Worm (Caenorhabditis elegans): ENCODE data around the gene T16G12.3.
A peak's percentile ranks its signal among the peaks of the same experiment; 100 is the strongest.

Gene T16G12.3

ce11 chrIII:10096525-10096972, 46.1 kb downstream of the T16G12.3 start:
- TF ChIP-seq arid-1 (GFP tag; conservative IDR thresholded peaks at IDR 0.05) = peak; percentile 65
- TF ChIP-seq mxl-2 (GFP tag; conservative IDR thresholded peaks at IDR 0.05) = 0 out of 2 replicates have a peak, but pooled peaks have one; percentile 4
- peak; percentile 38 for TF ChIP-seq lin-13 (GFP tag; optimal IDR thresholded peaks at IDR 0.05)
- peak; percentile 27 for TF ChIP-seq pqm-1 (tag; optimal IDR thresholded peaks at IDR 0.05)
- 0 out of 2 replicates have a peak, but pooled peaks have one; percentile 41 for TF ChIP-seq vab-7 (GFP tag; IDR thresholded peaks at IDR 0.05)
- no peak for TF ChIP-seq ZK337.2 (GFP tag; IDR thresholded peaks at IDR 0.05)
- TF ChIP-seq T26A8.4 (GFP tag; IDR thresholded peaks at IDR 0.05) = peak; percentile 91
- TF ChIP-seq aha-1 (tag) = peak; percentile 98
- TF ChIP-seq hmg-1.1 (GFP tag; IDR thresholded peaks at IDR 0.05) = peak; percentile 96
- peak; percentile 67 for TF ChIP-seq pha-4 (GFP tag; IDR thresholded peaks at IDR 0.05)
- peak; percentile 85 for TF ChIP-seq pha-4 (tag; optimal IDR thresholded peaks at IDR 0.05)
- no peak for TF ChIP-seq skn-1 (tag; optimal IDR thresholded peaks at IDR 0.05)
- no peak for TF ChIP-seq madf-9 (GFP tag; conservative IDR thresholded peaks at IDR 0.05)
- TF ChIP-seq daf-16 (GFP tag; optimal IDR thresholded peaks at IDR 0.05) = peak; percentile 56 to 69
- peak; percentile 72 for TF ChIP-seq daf-16 (tag; optimal IDR thresholded peaks at IDR 0.05)
- peak; percentile 89 for TF ChIP-seq dmd-6 (GFP tag; IDR thresholded peaks at IDR 0.05)
- peak; percentile 98 for TF ChIP-seq hlh-11 (tag; optimal IDR thresholded peaks at IDR 0.05)
- TF ChIP-seq rbr-2 (tag; optimal IDR thresholded peaks at IDR 0.05) = peak; percentile 89
- TF ChIP-seq tra-1 (GFP tag; IDR thresholded peaks at IDR 0.05) = peak; percentile 84
- TF ChIP-seq php-3 (GFP tag; IDR thresholded peaks at IDR 0.05) = peak; percentile 79
- peak; percentile 94 for TF ChIP-seq nhr-48 (tag; optimal IDR thresholded peaks at IDR 0.05)
- peak; percentile 80 for TF ChIP-seq egl-43 (GFP tag; IDR thresholded peaks at IDR 0.05)
- TF ChIP-seq mxl-3 (GFP tag; optimal IDR thresholded peaks at IDR 0.05) = peak; percentile 87
- TF ChIP-seq hif-1 (tag; optimal IDR thresholded peaks at IDR 0.05) = peak in 1 of 2 experiments; percentile 77
- peak; percentile 50; the same call in 1 of the 2 replicates for TF ChIP-seq saeg-2 (GFP tag; IDR thresholded peaks at IDR 0.05)
- peak; percentile 76 for TF ChIP-seq jun-1 (tag; optimal IDR thresholded peaks at IDR 0.05)
- peak; percentile 66 for TF ChIP-seq T20F7.1 (GFP tag; optimal IDR thresholded peaks at IDR 0.05)
- TF ChIP-seq ces-1 (GFP tag; optimal IDR thresholded peaks at IDR 0.05) = peak; percentile 10
- peak; percentile 98 to 99 for TF ChIP-seq mdl-1 (tag; optimal IDR thresholded peaks at IDR 0.05)
- peak; percentile 53 for TF ChIP-seq set-16 (GFP tag; IDR thresholded peaks at IDR 0.05)
- TF ChIP-seq F26F4.8 (GFP tag; conservative IDR thresholded peaks at IDR 0.05) = no peak
- no peak for TF ChIP-seq F49E8.2 (tag; optimal IDR thresholded peaks at IDR 0.05; ENCODE audit: borderline replicate concordance)
- TF ChIP-seq nhr-6 (tag; optimal IDR thresholded peaks at IDR 0.05) = peak; percentile 92
- peak; percentile 81 for TF ChIP-seq nhr-28 (tag; optimal IDR thresholded peaks at IDR 0.05)
- TF ChIP-seq dpl-1 (GFP tag; optimal IDR thresholded peaks at IDR 0.05) = peak; percentile 62
- TF ChIP-seq nhr-102 (tag; optimal IDR thresholded peaks at IDR 0.05) = peak; percentile 79
- TF ChIP-seq unc-62 (GFP tag; optimal IDR thresholded peaks at IDR 0.05 in 1 of 2) = peak in 1 of 2 experiments; percentile 99
- TF ChIP-seq unc-62 (tag; optimal IDR thresholded peaks at IDR 0.05) = no peak
- peak; percentile 40 for TF ChIP-seq zag-1 (tag; optimal IDR thresholded peaks at IDR 0.05)
- TF ChIP-seq gei-8 (GFP tag; optimal IDR thresholded peaks at IDR 0.05) = peak; percentile 17
- TF ChIP-seq ceh-20 (GFP tag; IDR thresholded peaks at IDR 0.05) = peak; percentile 81
- no peak for TF ChIP-seq zip-2 (tag; optimal IDR thresholded peaks at IDR 0.05)
- peak; percentile 80 for TF ChIP-seq lin-1 (GFP tag; IDR thresholded peaks at IDR 0.05)
- TF ChIP-seq attf-4 (tag; optimal IDR thresholded peaks at IDR 0.05) = no peak
- TF ChIP-seq Y5F2A.4 (GFP tag; optimal IDR thresholded peaks at IDR 0.05) = no peak
- TF ChIP-seq fkh-10 (GFP tag; optimal IDR thresholded peaks at IDR 0.05) = peak; percentile 76
- TF ChIP-seq lin-29 (GFP tag; IDR thresholded peaks at IDR 0.05) = no peak
- no peak for TF ChIP-seq nhr-76 (tag; optimal IDR thresholded peaks at IDR 0.05)
- peak; percentile 91 for TF ChIP-seq mep-1 (tag; optimal IDR thresholded peaks at IDR 0.05)
- TF ChIP-seq F37D6.2 (tag; optimal IDR thresholded peaks at IDR 0.05) = peak; percentile 71
- no peak for TF ChIP-seq fos-1 (tag; optimal IDR thresholded peaks at IDR 0.05)
- TF ChIP-seq dve-1 (tag; optimal IDR thresholded peaks at IDR 0.05; ENCODE audit: insufficient read depth) = peak; percentile 96

Data from whole organism, L4 larva.